Fruit fly (Drosophila melanogaster): Measurements from ENCODE around the gene E5.
A peak's percentile ranks its signal among the peaks of the same experiment; 100 is the strongest.

E5 gene

DNA sequence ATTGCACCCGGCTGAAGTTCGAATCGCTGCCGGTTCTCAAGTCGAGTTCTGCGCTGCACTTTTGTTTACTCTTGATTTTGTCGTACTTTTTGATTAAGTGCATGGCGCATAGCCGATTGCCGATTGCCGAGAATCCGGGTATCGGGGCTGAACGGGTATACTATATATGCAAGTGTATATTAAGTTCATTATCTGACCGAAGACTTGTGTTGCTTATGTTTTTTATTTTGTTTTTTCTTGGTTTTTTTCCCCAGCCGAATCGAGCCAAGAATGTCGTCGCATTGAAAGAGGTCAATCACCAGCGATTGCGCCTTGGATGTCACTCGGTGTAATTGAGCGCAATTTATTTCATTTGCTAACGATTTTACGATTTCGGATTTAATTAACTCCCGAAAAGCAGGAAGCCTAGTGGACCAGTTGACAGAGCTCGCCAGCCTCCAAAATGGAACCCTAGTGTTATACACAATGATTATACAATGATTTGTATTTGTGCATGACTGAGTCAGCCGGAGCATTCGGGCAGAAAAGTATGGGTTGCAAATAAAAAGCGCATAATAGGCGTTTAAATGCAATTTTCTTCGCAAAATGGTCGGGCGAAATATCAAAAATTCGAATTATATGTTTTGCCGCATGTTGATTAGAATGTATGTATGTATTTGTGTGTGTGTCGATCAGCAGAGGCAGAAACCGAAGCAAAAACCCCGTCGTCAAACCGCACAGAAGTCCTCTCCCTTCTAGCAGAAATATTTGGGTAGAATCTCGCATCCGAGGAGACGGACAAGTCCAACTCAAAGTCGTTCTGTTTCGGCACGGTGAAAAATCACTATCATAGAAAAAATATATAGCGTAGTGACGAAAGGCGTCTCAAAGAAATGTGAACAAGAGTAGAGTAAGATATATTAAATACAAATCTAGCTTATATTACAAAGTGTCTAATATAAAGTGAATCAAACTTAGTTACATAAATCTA lies 46.5 kb downstream of the E5 start, which contains the start of gene Mst87F:
Mst87F (minus strand) TSS at position 56 of the 970 bp plus-strand sequence.
- TF ChIP-seq CG9948 (tag; optimal IDR thresholded peaks at IDR 0.05) (no peak), gl (tag; optimal IDR thresholded peaks at IDR 0.05) (no peak), Pif1A (GFP tag; optimal IDR thresholded peaks at IDR 0.05) (no peak), CG14655 (GFP tag; optimal IDR thresholded peaks at IDR 0.05) (no peak), CG32121 (GFP tag; IDR thresholded peaks at IDR 0.05) (no peak), Ets98B (GFP tag; IDR thresholded peaks at IDR 0.05) (no peak), EcR (GFP tag; optimal IDR thresholded peaks at IDR 0.05) (peak; percentile 84), Pif1B (GFP tag; optimal IDR thresholded peaks at IDR 0.05) (no peak)

DNA sequence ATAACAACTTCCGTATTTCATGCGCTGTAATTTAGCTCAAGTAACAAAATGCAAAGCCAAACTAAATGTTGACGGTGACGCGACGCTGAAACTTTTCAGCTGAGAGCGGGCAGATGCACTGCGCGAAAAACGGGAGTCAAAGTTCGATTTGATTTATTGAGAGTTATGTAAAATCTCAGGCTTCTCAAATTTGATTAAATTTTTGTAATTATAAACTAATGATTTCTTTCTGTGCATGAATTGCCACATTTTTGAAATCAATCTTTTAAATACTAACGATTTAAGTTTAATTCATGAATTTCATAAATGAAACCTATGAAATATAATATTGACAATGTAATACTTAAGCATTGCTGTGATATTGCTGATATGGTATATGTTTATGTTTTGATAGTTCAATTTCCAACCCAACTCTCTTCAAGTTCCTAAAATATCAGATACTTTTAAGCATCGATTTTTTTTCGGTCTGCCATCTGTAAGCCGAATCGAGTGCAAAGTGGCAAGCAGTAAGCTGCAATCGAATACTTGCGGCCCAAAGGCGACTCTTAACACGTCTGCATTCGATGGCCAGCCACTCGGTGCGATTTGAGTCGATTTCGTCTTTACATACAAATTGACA lies 52.0 kb downstream of the E5 start:
- no peak for TF ChIP-seq CG32121 (GFP tag; IDR thresholded peaks at IDR 0.05)
- no peak for TF ChIP-seq CG8159 (tag; optimal IDR thresholded peaks at IDR 0.05)

DNA sequence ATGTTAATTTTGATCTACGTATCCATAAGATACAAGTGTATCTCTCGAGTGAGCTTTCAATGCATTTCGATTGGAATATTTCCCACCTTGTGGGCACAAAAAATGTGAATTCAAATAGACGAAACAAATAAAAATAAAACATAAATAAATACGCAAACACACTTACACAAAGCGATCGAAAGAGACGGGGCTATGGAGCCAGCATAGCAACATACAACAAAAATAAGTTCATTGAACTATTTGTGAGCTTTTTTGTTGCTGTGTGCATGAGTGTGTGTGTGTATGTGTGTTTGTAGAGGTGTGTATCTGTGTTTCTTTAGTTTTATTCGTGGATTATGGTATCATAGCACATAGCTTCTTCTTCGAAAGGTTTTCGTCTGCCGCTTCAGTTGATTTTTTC lies 54.2 kb downstream of the E5 start:
- no peak for TF ChIP-seq CG9948 (tag; optimal IDR thresholded peaks at IDR 0.05)
- TF ChIP-seq EcR (GFP tag; optimal IDR thresholded peaks at IDR 0.05): peak; percentile 32

DNA sequence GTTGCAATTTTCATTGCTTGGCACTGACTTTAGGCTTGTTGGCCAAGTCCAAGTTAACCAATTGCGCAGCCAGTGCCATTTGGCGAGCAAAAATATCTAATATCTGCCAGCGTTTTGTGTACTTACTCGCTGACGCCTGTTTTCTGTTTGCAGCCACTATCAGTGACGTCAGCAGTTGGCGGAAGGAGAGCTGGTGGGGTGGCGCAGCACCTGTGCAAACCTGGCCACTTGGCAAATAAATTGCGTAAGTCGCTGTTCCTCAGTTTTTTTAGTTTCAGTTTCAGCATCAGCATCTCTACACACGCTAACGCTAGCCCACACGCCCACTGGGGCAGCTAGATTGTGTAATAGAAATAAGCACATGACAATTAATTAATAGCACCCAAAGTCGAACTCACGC lies 55.7 kb downstream of the E5 start:
- peak; percentile 30; the same call in 1 of the 2 replicates for TF ChIP-seq CG32121 (GFP tag; IDR thresholded peaks at IDR 0.05)
- no peak for TF ChIP-seq CG8301 (tag; optimal IDR thresholded peaks at IDR 0.05)
- TF ChIP-seq fd96Ca (GFP tag; IDR thresholded peaks at IDR 0.05): 0 out of 3 replicates have a peak, but pooled peaks have one; percentile 18

DNA sequence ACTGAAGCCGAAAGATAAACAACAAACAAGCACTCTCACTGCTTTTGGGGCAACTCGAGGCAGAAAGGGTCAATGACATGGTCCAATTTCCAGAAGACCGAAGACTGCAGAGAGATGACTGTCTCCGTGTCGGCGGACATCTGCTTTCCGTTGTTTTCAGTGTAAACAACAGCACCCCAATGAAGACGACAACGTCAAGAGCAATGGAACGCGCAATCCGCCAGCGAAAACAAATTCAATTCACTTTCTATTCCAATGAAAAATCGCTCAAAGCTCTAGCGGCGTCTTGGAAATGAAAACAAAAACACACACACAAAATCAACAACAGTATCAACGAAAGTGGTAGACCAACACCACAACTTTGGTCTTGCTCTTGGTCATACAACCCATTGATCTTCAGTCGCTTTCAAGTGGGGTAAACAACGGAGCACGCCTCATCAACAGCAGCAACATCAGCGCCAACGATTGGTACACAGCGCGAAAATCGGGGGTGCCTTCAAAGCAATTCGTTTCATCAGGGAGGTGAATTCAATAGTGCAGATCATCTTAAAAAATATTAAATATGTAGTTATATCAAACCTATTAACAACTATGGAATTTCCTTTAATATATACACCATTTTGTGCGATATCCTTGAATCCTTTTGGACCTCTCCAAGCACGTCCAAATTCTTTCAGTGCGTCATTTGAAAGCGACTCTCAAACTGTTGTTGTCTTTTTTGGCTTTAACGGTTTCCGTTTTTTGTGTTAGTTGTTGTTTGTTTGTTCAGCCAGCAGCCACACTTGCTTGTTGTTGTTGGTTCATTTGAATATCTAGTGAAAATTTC lies 57.0 kb downstream of the E5 start:
- TF ChIP-seq fd96Ca (GFP tag; IDR thresholded peaks at IDR 0.05): peak; percentile 52; the same call in 2 of the 3 replicates
- peak; percentile 46; the same call in 1 of the 2 replicates for TF ChIP-seq rn (GFP tag; IDR thresholded peaks at IDR 0.05)
- TF ChIP-seq CG9948 (tag; optimal IDR thresholded peaks at IDR 0.05): no peak
- peak; percentile 13 for TF ChIP-seq CG8301 (tag; optimal IDR thresholded peaks at IDR 0.05)
- TF ChIP-seq CG34367 (tag; optimal IDR thresholded peaks at IDR 0.05): no peak
- TF ChIP-seq CG12605 (GFP tag; IDR thresholded peaks at IDR 0.05): peak; percentile 38; the same call in 1 of the 2 replicates
- TF ChIP-seq CG15710 (tag; optimal IDR thresholded peaks at IDR 0.05): no peak
- peak; percentile 42; the same call in 1 of the 2 replicates for TF ChIP-seq Ets98B (GFP tag; IDR thresholded peaks at IDR 0.05)
- TF ChIP-seq CG32121 (GFP tag; IDR thresholded peaks at IDR 0.05): peak; percentile 65
- peak; percentile 7 for TF ChIP-seq CG14655 (GFP tag; optimal IDR thresholded peaks at IDR 0.05)
- TF ChIP-seq Pif1B (GFP tag; optimal IDR thresholded peaks at IDR 0.05): no peak
- no peak for TF ChIP-seq D1 (tag; optimal IDR thresholded peaks at IDR 0.05)
- no peak for TF ChIP-seq EcR (GFP tag; optimal IDR thresholded peaks at IDR 0.05)
- peak; percentile 44; the same call in 2 of the 3 replicates for TF ChIP-seq CG4496 (GFP tag; IDR thresholded peaks at IDR 0.05)

All from whole organism, pupa.